Worm (Caenorhabditis elegans): Measurements from ENCODE around the gene sdz-1.

sdz-1 gene

DNA sequence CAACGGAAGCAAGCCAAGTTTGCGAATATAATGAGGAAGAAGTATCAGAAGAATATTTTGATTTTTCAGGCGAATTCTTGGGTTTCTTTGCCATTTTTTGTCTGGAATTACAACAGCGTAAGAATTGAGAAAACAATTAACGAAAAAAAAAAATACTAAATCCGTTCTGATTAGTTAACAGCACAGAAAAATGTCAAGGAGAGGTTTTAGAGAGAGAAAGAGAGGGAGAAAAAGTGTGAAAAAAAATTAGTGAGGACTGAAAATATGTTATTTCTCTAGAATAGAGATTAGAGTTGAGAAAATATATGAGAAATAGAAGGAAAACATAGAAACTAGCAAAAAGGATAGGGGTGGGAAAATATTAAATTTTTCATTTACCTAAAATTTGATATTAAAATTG, 32.8 kb downstream of the sdz-1 start, which contains the start of gene dpy-19:
TSS of gene dpy-19 (minus strand) at position 101 of the 400 bp plus-strand sequence.
- TF ChIP-seq skn-1 (tag; optimal IDR thresholded peaks at IDR 0.05) (no peak), ceh-82 (tag; optimal IDR thresholded peaks at IDR 0.05) (no peak), unc-86 (tag; optimal IDR thresholded peaks at IDR 0.05) (no peak), xbp-1 (tag; optimal IDR thresholded peaks at IDR 0.05) (no peak), lin-35 (GFP tag; optimal IDR thresholded peaks at IDR 0.05) (no peak), nhr-11 (tag; optimal IDR thresholded peaks at IDR 0.05) (no peak), sup-37 (GFP tag; optimal IDR thresholded peaks at IDR 0.05) (no peak), sptf-1 (tag; optimal IDR thresholded peaks at IDR 0.05) (no peak), ceh-63 (GFP tag; optimal IDR thresholded peaks at IDR 0.05) (no peak), pax-3 (tag; optimal IDR thresholded peaks at IDR 0.05) (no peak), Y116A8C.19 (tag; optimal IDR thresholded peaks at IDR 0.05; ENCODE audit: borderline replicate concordance) (no peak)

DNA sequence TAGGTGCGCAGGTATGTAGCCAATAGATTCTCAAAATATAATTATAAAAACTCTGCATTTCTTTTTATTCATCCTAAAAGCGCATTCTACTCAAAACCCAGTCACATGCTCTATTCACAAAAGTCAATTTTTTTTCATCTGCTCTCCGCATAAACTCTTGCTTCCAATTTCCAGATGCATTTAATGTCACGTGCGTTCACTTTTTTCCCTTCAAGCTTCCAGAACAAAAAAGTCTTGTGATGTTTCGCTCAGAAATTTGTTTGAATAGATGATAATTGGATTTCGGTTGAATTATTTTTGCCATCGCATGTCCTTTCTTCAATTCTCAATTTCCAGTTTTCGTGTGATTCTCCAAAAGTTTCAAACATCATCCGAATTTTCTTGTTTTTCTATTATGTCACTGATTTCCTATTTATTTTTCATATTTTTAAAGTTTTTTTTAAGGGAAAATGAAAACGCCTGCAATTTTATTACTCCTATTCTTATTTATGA, 35.2 kb downstream of the sdz-1 start, which contains the start of gene F22B7.1:
TSS of gene F22B7.1 (plus strand) at position 442 of the 492 bp plus-strand sequence.
- TF ChIP-seq sox-4 (tag; optimal IDR thresholded peaks at IDR 0.05) (peak; percentile 55), C34B4.2 (tag; optimal IDR thresholded peaks at IDR 0.05) (no peak), unc-98 (GFP tag; IDR thresholded peaks at IDR 0.05) (no peak), nhr-47 (tag; optimal IDR thresholded peaks at IDR 0.05) (peak; percentile 27), ceh-63 (GFP tag; optimal IDR thresholded peaks at IDR 0.05) (no peak), lir-3 (tag; optimal IDR thresholded peaks at IDR 0.05; ENCODE audit: poor library complexity) (peak; percentile 18), dsc-1 (tag; optimal IDR thresholded peaks at IDR 0.05) (peak; percentile 14), irx-1 (tag; optimal IDR thresholded peaks at IDR 0.05) (peak; percentile 13), nhr-71 (tag; optimal IDR thresholded peaks at IDR 0.05) (peak; percentile 54), fkh-8 (tag; optimal IDR thresholded peaks at IDR 0.05) (peak; percentile 70), mef-2 (tag; optimal IDR thresholded peaks at IDR 0.05) (no peak), pag-3 (tag; optimal IDR thresholded peaks at IDR 0.05; ENCODE audit: borderline replicate concordance, insufficient read depth) (no peak), ceh-88 (GFP tag; IDR thresholded peaks at IDR 0.05) (no peak), tlp-1 (tag; optimal IDR thresholded peaks at IDR 0.05) (no peak), aly-2 (tag; optimal IDR thresholded peaks at IDR 0.05) (no peak), ama-1 (optimal IDR thresholded peaks at IDR 0.05) (no peak), zag-1 (tag; optimal IDR thresholded peaks at IDR 0.05) (no peak), C04F5.9 (tag; optimal IDR thresholded peaks at IDR 0.05) (no peak), nhr-77 (tag; optimal IDR thresholded peaks at IDR 0.05) (no peak), lin-14 (GFP tag; optimal IDR thresholded peaks at IDR 0.05) (peak; percentile 46), nhr-12 (tag; optimal IDR thresholded peaks at IDR 0.05) (no peak), hlh-4 (tag; optimal IDR thresholded peaks at IDR 0.05) (peak; percentile 8)

DNA sequence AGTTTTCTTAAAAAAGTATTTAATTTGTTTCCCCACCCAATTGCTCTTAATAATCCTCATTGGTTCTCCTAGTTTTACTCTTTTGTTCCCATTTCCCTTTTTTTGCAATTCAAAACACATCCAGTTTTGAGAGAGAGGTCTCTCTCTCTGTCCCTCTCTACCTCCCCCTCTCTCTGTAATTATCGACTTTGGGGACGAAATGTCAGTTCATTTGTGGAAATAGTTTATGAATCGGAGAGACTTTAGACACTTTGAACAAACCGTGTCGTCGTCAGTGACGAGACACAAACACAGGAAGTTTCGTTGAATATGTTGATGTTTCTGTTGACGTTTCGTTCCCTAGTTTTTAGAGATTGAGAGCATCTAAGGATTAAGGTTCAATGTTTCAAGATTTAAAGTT, 37.0 kb downstream of the sdz-1 start:
- TF ChIP-seq lsy-2 (tag; optimal IDR thresholded peaks at IDR 0.05), result peak in 1 of 2 experiments; percentile 3
- no peak for TF ChIP-seq unc-62 (GFP tag; optimal IDR thresholded peaks at IDR 0.05)
- TF ChIP-seq ceh-82 (tag; optimal IDR thresholded peaks at IDR 0.05), result no peak
- TF ChIP-seq irx-1 (tag; optimal IDR thresholded peaks at IDR 0.05), result no peak
- no peak for TF ChIP-seq F16B12.6 (tag; optimal IDR thresholded peaks at IDR 0.05)
- TF ChIP-seq efl-1 (optimal IDR thresholded peaks at IDR 0.05), result peak in 1 of 2 experiments; percentile 17
- no peak for TF ChIP-seq efl-1 (GFP tag; optimal IDR thresholded peaks at IDR 0.05 in 1 of 2)
- TF ChIP-seq zip-4 (GFP tag; optimal IDR thresholded peaks at IDR 0.05), result no peak
- no peak for TF ChIP-seq ztf-11 (tag; optimal IDR thresholded peaks at IDR 0.05)
- no peak for TF ChIP-seq sptf-1 (tag; optimal IDR thresholded peaks at IDR 0.05)
- no peak for TF ChIP-seq fkh-10 (GFP tag; optimal IDR thresholded peaks at IDR 0.05)
- TF ChIP-seq nhr-71 (tag; optimal IDR thresholded peaks at IDR 0.05), result peak; percentile 1
- peak; percentile 45 for TF ChIP-seq lin-14 (GFP tag; optimal IDR thresholded peaks at IDR 0.05)
- TF ChIP-seq ceh-8 (GFP tag; optimal IDR thresholded peaks at IDR 0.05), result no peak
- TF ChIP-seq ceh-63 (GFP tag; optimal IDR thresholded peaks at IDR 0.05), result no peak
- TF ChIP-seq nhr-85 (tag), result peak; percentile 60
- peak; percentile 1 for TF ChIP-seq mep-1 (tag; optimal IDR thresholded peaks at IDR 0.05)
- TF ChIP-seq snu-23 (GFP tag; optimal IDR thresholded peaks at IDR 0.05), result peak; percentile 28
- TF ChIP-seq nhr-20 (tag; optimal IDR thresholded peaks at IDR 0.05), result no peak
- TF ChIP-seq blmp-1 (tag; optimal IDR thresholded peaks at IDR 0.05), result peak; percentile 59
- no peak for TF ChIP-seq aly-2 (tag; optimal IDR thresholded peaks at IDR 0.05)
